Worm (Caenorhabditis elegans) whole organism, L3 larva: ENCODE results near the gene sec-24.2.

Experiments
- fos-1 ChIP-seq: fragments of 150-350 bp; optimal IDR thresholded peaks from 2 replicates; lab custom pipeline; 2014; ENCODE audit warnings: missing biosample characterization, missing genetic modification characterization
- nhr-11 ChIP-seq: fragments of 150-350 bp; optimal IDR thresholded peaks from 2 replicates; lab custom pipeline; 2014; ENCODE audit warnings: missing biosample characterization, missing genetic modification characterization
- nhr-43 ChIP-seq: sonication (generic microtip); optimal IDR thresholded peaks from 2 replicates; lab custom pipeline; 2016; ENCODE audit warnings: mild to moderate bottlenecking, missing genetic modification characterization, missing compliant biosample characterization; ENCODE audit not compliant: poor library complexity, severe bottlenecking
- pha-4 ChIP-seq: fragments of 150-350 bp; optimal IDR thresholded peaks from 2 replicates; lab custom pipeline; 2014; ENCODE audit warnings: missing biosample characterization, missing genetic modification reagents, missing genetic modification characterization
- pqm-1 ChIP-seq: fragments of 150-350 bp; optimal IDR thresholded peaks from 2 replicates; lab custom pipeline; 2017; ENCODE audit warnings: missing biosample characterization, missing genetic modification characterization, inconsistent platforms
- skn-1 ChIP-seq: fragments of 150-350 bp; optimal IDR thresholded peaks from 2 replicates; lab custom pipeline; 2014; ENCODE audit warnings: missing biosample characterization, missing genetic modification characterization
- unc-62 ChIP-seq: fragments of 150-350 bp; sonication (generic microtip); optimal IDR thresholded peaks from 4 replicates; lab custom pipeline; 2014; ENCODE audit warnings: missing biosample characterization, missing genetic modification reagents, missing genetic modification characterization
- ztf-11 ChIP-seq: fragments of 150-350 bp; optimal IDR thresholded peaks from 2 replicates; lab custom pipeline; 2014; ENCODE audit warnings: missing biosample characterization, missing genetic modification characterization

DNA sequence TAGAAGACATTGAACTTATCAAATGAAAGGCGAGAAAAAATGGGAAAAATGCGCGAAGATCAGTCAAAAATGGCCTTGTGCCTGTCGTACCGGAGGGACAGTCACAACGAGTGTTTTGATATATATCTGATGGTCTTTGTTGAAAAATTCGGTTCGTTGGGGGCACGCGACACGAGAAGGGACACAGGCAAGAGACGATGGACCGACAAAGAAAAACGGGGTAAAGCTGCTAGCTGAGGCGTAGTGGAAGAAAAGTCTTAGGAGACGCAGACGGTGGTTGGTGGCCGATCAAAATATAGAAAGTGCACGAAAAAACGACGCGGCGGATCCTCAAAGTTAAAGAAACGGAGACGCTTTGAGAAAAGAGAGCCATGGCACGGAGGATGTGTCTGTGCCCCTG is 25.3 kb downstream of the sec-24.2 start:
- no peak for TF ChIP-seq unc-62 (GFP tag; lab: Kevin White, UChicago)
- no peak for TF ChIP-seq nhr-11 (tag; lab: Kevin White, UChicago)
- peak; percentile 27 for TF ChIP-seq pha-4
- no peak for TF ChIP-seq fos-1 (tag; lab: Kevin White, UChicago)
- no peak for TF ChIP-seq skn-1
- no peak for TF ChIP-seq ztf-11
- TF ChIP-seq nhr-43 (tag; lab: Kevin White, UChicago) = no peak
- TF ChIP-seq pqm-1 = no peak
